Worm (Caenorhabditis elegans) whole organism, L4 larva: ENCODE measurements around the gene C16C10.13.
A peak's percentile ranks its signal among the peaks of the same experiment; 100 is the strongest.

ENCODE experiments used
- F44E2.7 ChIP-seq: fragments of 200-800 bp; sonication (Bioruptor generic); IDR thresholded peaks from 2 replicates; pipeline ENCODE4 v2.1.2; 2022; ENCODE audit warnings: missing genetic modification characterization, missing compliant biosample characterization
- R02D3.7 ChIP-seq: fragments of 150-350 bp; sonication (generic microtip); optimal IDR thresholded peaks from 3 replicates; lab custom pipeline; 2014; ENCODE audit warnings: missing biosample characterization, missing genetic modification characterization
- Y75B8A.6 ChIP-seq: fragments of 200-800 bp; sonication (Bioruptor generic); IDR thresholded peaks from 2 replicates; pipeline ENCODE4 v1.3.6; 2022; ENCODE audit warnings: missing genetic modification reagents, missing genetic modification characterization, missing compliant biosample characterization
- ZK337.2 ChIP-seq: fragments of 200-800 bp; sonication (Bioruptor generic); IDR thresholded peaks from 2 replicates; pipeline ENCODE4 v1.3.6; 2022; ENCODE audit warnings: missing genetic modification reagents, missing genetic modification characterization, missing compliant biosample characterization
- aha-1 ChIP-seq: fragments of 150-350 bp; peaks from one replicate; lab custom pipeline; 2014; ENCODE audit warnings: missing biosample characterization, missing genetic modification characterization
- attf-4 ChIP-seq: sonication (generic microtip); optimal IDR thresholded peaks from 3 replicates; lab custom pipeline; 2017; ENCODE audit warnings: missing biosample characterization, missing genetic modification characterization
- ceh-28 ChIP-seq: fragments of 150-350 bp; optimal IDR thresholded peaks from 2 replicates; lab custom pipeline; 2014; ENCODE audit warnings: missing biosample characterization, missing genetic modification reagents, missing genetic modification characterization
- ceh-44 ChIP-seq: fragments of 200-800 bp; sonication (Bioruptor generic); IDR thresholded peaks from 2 replicates; pipeline ENCODE4 v1.3.6; 2022; ENCODE audit warnings: missing genetic modification reagents, missing genetic modification characterization, missing compliant biosample characterization
- ctbp-1 ChIP-seq: fragments of 200-800 bp; sonication (Bioruptor generic); IDR thresholded peaks from 2 replicates; pipeline ENCODE4 v1.3.6; 2022; ENCODE audit warnings: missing genetic modification reagents, missing genetic modification characterization, missing compliant biosample characterization
- daf-16 ChIP-seq, 3 experiments: sonication (generic microtip); optimal IDR thresholded peaks; 2 replicates each; lab custom pipeline; 2016 to 2017; ENCODE audit warnings: missing genetic modification characterization in 3 of 3, missing genetic modification reagents in 3 of 3, mild to moderate bottlenecking in 2 of 3, missing compliant biosample characterization in 2 of 3, missing biosample characterization in 1 of 3, moderate library complexity in 1 of 3
- daf-19 ChIP-seq: fragments of 200-800 bp; sonication (Bioruptor generic); conservative IDR thresholded peaks from 2 replicates; pipeline ENCODE4 v1.3.6; 2022; ENCODE audit warnings: missing genetic modification characterization, missing compliant biosample characterization
- dmd-6 ChIP-seq: fragments of 200-800 bp; sonication (Bioruptor generic); IDR thresholded peaks from 2 replicates; pipeline ENCODE4 v1.3.6; 2022; ENCODE audit warnings: missing genetic modification reagents, missing genetic modification characterization, missing compliant biosample characterization
- dpl-1 ChIP-seq: fragments of 150-350 bp; optimal IDR thresholded peaks from 2 replicates; lab custom pipeline; 2014; ENCODE audit warnings: missing biosample characterization, missing genetic modification reagents, missing genetic modification characterization
- duxl-1 ChIP-seq: sonication (generic microtip); optimal IDR thresholded peaks from 2 replicates; lab custom pipeline; 2016; ENCODE audit warnings: mild to moderate bottlenecking, missing genetic modification characterization, moderate library complexity, missing compliant biosample characterization; ENCODE audit not compliant: poor library complexity
- dve-1 ChIP-seq: sonication (generic microtip); optimal IDR thresholded peaks from 2 replicates; lab custom pipeline; 2017; ENCODE audit warnings: antibody characterized with exemption, mild to moderate bottlenecking, missing genetic modification characterization, missing compliant biosample characterization; ENCODE audit not compliant: insufficient read depth
- egl-43 ChIP-seq: fragments of 200-800 bp; sonication (Bioruptor generic); IDR thresholded peaks from 2 replicates; pipeline ENCODE4 v1.3.6; 2022; ENCODE audit warnings: missing genetic modification reagents, missing genetic modification characterization, missing compliant biosample characterization
- hif-1 ChIP-seq, 2 experiments: sonication (generic microtip); optimal IDR thresholded peaks; 2 replicates each; lab custom pipeline; 2016 to 2017; ENCODE audit warnings: missing compliant biosample characterization in 2 of 2, missing genetic modification characterization in 2 of 2, missing genetic modification reagents in 2 of 2, missing genotype in 2 of 2, mild to moderate bottlenecking in 1 of 2
- hlh-11 ChIP-seq: fragments of 200-800 bp; sonication (Bioruptor generic); optimal IDR thresholded peaks from 2 replicates; lab custom pipeline; 2018; ENCODE audit warnings: mild to moderate bottlenecking, missing genetic modification characterization, missing compliant biosample characterization
- hmg-1.1 ChIP-seq: fragments of 200-800 bp; sonication (Bioruptor generic); IDR thresholded peaks from 2 replicates; pipeline ENCODE4 v1.3.6; 2022; ENCODE audit warnings: missing genetic modification reagents, missing genetic modification characterization, missing compliant biosample characterization
- jun-1 ChIP-seq: fragments of 150-350 bp; optimal IDR thresholded peaks from 2 replicates; lab custom pipeline; 2014; ENCODE audit warnings: missing biosample characterization, missing genetic modification reagents, missing genetic modification characterization
- lin-39 ChIP-seq: fragments of 150-350 bp; optimal IDR thresholded peaks from 2 replicates; lab custom pipeline; 2014; ENCODE audit warnings: missing biosample characterization, missing genetic modification reagents, missing genetic modification characterization
- lir-3 ChIP-seq: sonication (generic microtip); optimal IDR thresholded peaks from 2 replicates; lab custom pipeline; 2016; ENCODE audit warnings: mild to moderate bottlenecking, missing genetic modification characterization, missing compliant biosample characterization
- lsy-2 ChIP-seq, 2 experiments: fragments of 150-350 bp in 1 of 2; sonication (generic microtip) in 1 of 2; optimal IDR thresholded peaks; 2 replicates each; lab custom pipeline; 2014 to 2017; ENCODE audit warnings: missing biosample characterization in 2 of 2, missing genetic modification characterization in 2 of 2
- madf-9 ChIP-seq: fragments of 200-800 bp; sonication (Bioruptor generic); conservative IDR thresholded peaks from 2 replicates; pipeline ENCODE4 v1.3.6; 2022; ENCODE audit warnings: missing genetic modification reagents, missing genetic modification characterization, missing compliant biosample characterization
- mdt-29 ChIP-seq: fragments of 200-800 bp; sonication (Bioruptor generic); IDR thresholded peaks from 2 replicates; pipeline ENCODE4 v1.3.6; 2022; ENCODE audit warnings: missing genetic modification reagents, missing genetic modification characterization, missing compliant biosample characterization
- mes-2 ChIP-seq: sonication (generic microtip); optimal IDR thresholded peaks from 2 replicates; lab custom pipeline; 2016; ENCODE audit warnings: missing genotype, mild to moderate bottlenecking, missing genetic modification characterization, missing compliant biosample characterization; ENCODE audit not compliant: poor library complexity, severe bottlenecking
- mxl-3 ChIP-seq: fragments of 200-800 bp; sonication (Bioruptor generic); optimal IDR thresholded peaks from 2 replicates; lab custom pipeline; 2018; ENCODE audit warnings: mild to moderate bottlenecking, missing genetic modification characterization, missing compliant biosample characterization
- nhr-237 ChIP-seq: sonication (generic microtip); optimal IDR thresholded peaks from 2 replicates; lab custom pipeline; 2017; ENCODE audit warnings: missing biosample characterization, missing genetic modification characterization
- nhr-25 ChIP-seq: sonication (generic microtip); optimal IDR thresholded peaks from 2 replicates; lab custom pipeline; 2017; ENCODE audit warnings: missing genetic modification characterization, mild to moderate bottlenecking, missing compliant biosample characterization, antibody characterized with exemption, moderate library complexity, borderline replicate concordance; ENCODE audit not compliant: insufficient read depth
- nhr-28 ChIP-seq: fragments of 150-350 bp; optimal IDR thresholded peaks from 2 replicates; lab custom pipeline; 2014; ENCODE audit warnings: missing biosample characterization, missing genetic modification characterization
- nhr-42 ChIP-seq: fragments of 200-800 bp; sonication (Bioruptor generic); IDR thresholded peaks from 2 replicates; pipeline ENCODE4 v1.3.6; 2022; ENCODE audit warnings: missing genetic modification characterization, missing compliant biosample characterization
- nhr-48 ChIP-seq: sonication (generic microtip); optimal IDR thresholded peaks from 2 replicates; lab custom pipeline; 2016; ENCODE audit warnings: mild to moderate bottlenecking, missing genetic modification characterization, missing compliant biosample characterization
- nhr-76 ChIP-seq: fragments of 150-350 bp; optimal IDR thresholded peaks from 2 replicates; lab custom pipeline; 2014; ENCODE audit warnings: missing biosample characterization, missing genetic modification characterization
- pha-4 ChIP-seq, 2 experiments: fragments of 150-350 bp in 1 of 2; fragments of 200-800 bp in 1 of 2; sonication (Bioruptor generic) in 1 of 2; IDR thresholded peaks in 1 of 2; optimal IDR thresholded peaks in 1 of 2; 2 replicates each; pipeline versions ENCODE4 v1.3.6 to Lab custom; 2014 to 2022; ENCODE audit warnings: missing genetic modification characterization in 2 of 2, missing genetic modification reagents in 2 of 2, missing biosample characterization in 1 of 2, missing compliant biosample characterization in 1 of 2
- set-16 ChIP-seq: fragments of 200-800 bp; sonication (Bioruptor generic); IDR thresholded peaks from 2 replicates; pipeline ENCODE4 v1.3.6; 2022; ENCODE audit warnings: missing genetic modification reagents, missing genetic modification characterization, missing compliant biosample characterization
- spr-1 ChIP-seq: sonication (generic microtip); optimal IDR thresholded peaks from 2 replicates; lab custom pipeline; 2016; ENCODE audit warnings: mild to moderate bottlenecking, missing genetic modification characterization, missing compliant biosample characterization
- spr-3 ChIP-seq: fragments of 200-800 bp; sonication (Bioruptor generic); optimal IDR thresholded peaks from 2 replicates; lab custom pipeline; 2018; ENCODE audit warnings: mild to moderate bottlenecking, missing genetic modification characterization, missing compliant biosample characterization
- zag-1 ChIP-seq: fragments of 150-350 bp; optimal IDR thresholded peaks from 2 replicates; lab custom pipeline; 2014; ENCODE audit warnings: missing biosample characterization, missing genetic modification characterization
- zfp-2 ChIP-seq: sonication (generic microtip); optimal IDR thresholded peaks from 2 replicates; lab custom pipeline; 2016; ENCODE audit warnings: mild to moderate bottlenecking, missing genetic modification characterization, missing compliant biosample characterization
- ztf-11 ChIP-seq: fragments of 150-350 bp; optimal IDR thresholded peaks from 2 replicates; lab custom pipeline; 2014; ENCODE audit warnings: missing biosample characterization, missing genetic modification characterization

The C16C10.13 gene

ce11 chrIII:4193659-4194103 lies 17.4 kb downstream of the C16C10.13 start, which contains the start of gene xbp-1 (continued):
- peak; percentile 4 for TF ChIP-seq duxl-1 (tag; lab: Kevin White, UChicago)
- TF ChIP-seq hlh-11 (tag; lab: Kevin White, UChicago): peak; percentile 98
- TF ChIP-seq ctbp-1 (GFP tag; lab: Robert Waterston, UW): peak; percentile 75; the same call in 1 of the 2 replicates

DNA sequence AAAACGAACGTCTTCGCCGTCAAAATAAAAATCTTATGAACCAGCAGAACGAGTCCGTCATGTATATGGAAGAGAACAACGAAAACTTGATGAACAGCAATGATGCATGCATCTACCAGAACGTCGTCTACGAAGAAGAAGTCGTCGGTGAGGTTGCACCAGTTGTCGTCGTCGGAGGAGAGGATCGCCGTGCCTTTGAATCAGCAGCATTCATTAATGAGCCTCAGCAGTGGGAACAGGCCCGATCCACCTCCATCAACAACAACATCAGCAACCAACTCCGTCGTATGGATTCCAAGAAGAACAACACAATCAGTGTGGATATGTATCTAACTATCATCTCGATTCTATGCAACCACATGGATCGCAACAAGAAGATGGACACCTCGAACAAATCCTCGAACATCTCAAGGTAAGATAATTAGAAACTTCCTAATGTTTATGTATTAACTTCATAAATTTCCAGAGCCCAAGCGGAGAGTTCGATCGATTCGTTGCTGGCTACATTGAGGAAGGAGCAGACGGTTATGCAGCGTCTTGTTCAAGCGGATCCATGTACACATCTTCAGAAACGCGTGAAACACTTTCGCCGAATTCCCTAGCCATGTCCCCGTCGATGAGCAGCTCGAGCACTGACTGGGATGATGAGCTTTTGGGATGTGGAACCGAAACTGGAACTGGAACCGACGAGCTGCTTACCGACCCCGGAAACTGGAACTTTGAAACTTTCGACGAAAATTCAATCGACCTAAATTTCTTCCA lies 18.3 kb downstream of the C16C10.13 start:
- TF ChIP-seq aha-1: peak; percentile 97
- TF ChIP-seq ztf-11 (tag; lab: Kevin White, UChicago): no peak
- TF ChIP-seq ZK337.2 (GFP tag; lab: Robert Waterston, UW): 0 out of 2 replicates have a peak, but pooled peaks have one; percentile 35
- TF ChIP-seq egl-43 (GFP tag; lab: Robert Waterston, UW): peak; percentile 60
- 0 out of 2 replicates have a peak, but pooled peaks have one; percentile 14 for TF ChIP-seq pha-4 (GFP tag; IDR thresholded peaks at IDR 0.05; lab: Robert Waterston, UW)
- TF ChIP-seq pha-4 (tag; optimal IDR thresholded peaks at IDR 0.05; lab: Kevin White, UChicago): no peak
- TF ChIP-seq ctbp-1 (GFP tag; lab: Robert Waterston, UW): no peak
- TF ChIP-seq set-16: peak; percentile 25; the same call in 1 of the 2 replicates

DNA sequence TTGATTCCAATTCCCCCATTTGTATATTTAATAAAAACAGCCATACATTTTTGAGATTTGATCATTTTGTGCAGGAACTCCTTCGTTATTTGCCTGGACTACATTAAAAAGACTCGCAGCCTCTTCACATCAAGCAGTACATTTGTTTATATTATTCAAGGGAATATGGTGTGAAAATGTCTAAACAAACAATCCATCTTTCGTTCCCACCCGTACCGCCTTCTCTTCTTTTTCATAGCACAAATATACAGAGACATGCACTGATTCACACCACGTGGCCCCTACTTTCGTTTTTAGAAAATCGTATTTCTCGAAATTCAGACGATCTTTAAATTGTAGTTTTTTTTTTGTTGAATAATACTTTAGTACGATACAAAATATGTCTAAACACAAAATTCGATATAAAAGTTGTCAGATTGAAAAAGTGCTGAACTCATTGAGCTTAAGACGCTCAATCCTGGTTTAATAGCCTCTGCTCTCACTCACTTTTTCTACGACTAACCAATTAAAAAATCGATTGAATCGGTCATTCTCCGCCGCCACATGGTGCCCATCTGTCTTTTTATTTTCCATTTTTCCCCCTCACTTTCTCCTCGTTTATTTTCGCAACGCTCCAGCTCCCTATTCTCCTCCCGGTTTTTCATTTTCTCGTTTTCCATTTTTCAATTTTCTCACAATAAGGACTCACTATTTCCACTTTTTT lies 19.2 kb downstream of the C16C10.13 start:
- TF ChIP-seq ceh-28 (tag; lab: Kevin White, UChicago) (no peak), F44E2.7 (GFP tag; lab: Robert Waterston, UW) (peak; percentile 64; the same call in 1 of the 2 replicates), ceh-44 (no peak), pha-4 (GFP tag; IDR thresholded peaks at IDR 0.05; lab: Robert Waterston, UW) (peak; percentile 67; the same call in 1 of the 2 replicates), pha-4 (tag; optimal IDR thresholded peaks at IDR 0.05; lab: Kevin White, UChicago) (peak; percentile 7), spr-3 (GFP tag; lab: Kevin White, UChicago) (peak; percentile 72), attf-4 (tag; lab: Kevin White, UChicago) (peak; percentile 69), nhr-25 (tag; lab: Kevin White, UChicago) (no peak), hmg-1.1 (GFP tag; lab: Robert Waterston, UW) (peak; percentile 52), duxl-1 (tag; lab: Kevin White, UChicago) (peak; percentile 42), dve-1 (tag; lab: Kevin White, UChicago) (peak; percentile 88), spr-1 (tag; lab: Kevin White, UChicago) (peak; percentile 48), R02D3.7 (tag; lab: Kevin White, UChicago) (no peak), zfp-2 (tag; lab: Kevin White, UChicago) (no peak), nhr-48 (tag; lab: Kevin White, UChicago) (peak; percentile 23), dmd-6 (GFP tag; lab: Robert Waterston, UW) (peak; percentile 30; the same call in 1 of the 2 replicates), lir-3 (no peak), lin-39 (no peak), dpl-1 (GFP tag; lab: Kevin White, UChicago) (no peak), zag-1 (tag; lab: Kevin White, UChicago) (no peak), hif-1 (tag; optimal IDR thresholded peaks at IDR 0.05; lab: Kevin White, UChicago) (peak in 1 of 2 experiments; percentile 63), mes-2 (peak; percentile 80), hlh-11 (tag; lab: Kevin White, UChicago) (peak; percentile 48), nhr-76 (tag; lab: Kevin White, UChicago) (peak; percentile 16), madf-9 (GFP tag; lab: Robert Waterston, UW) (0 out of 2 replicates have a peak, but pooled peaks have one; percentile 16), daf-16 (GFP tag; optimal IDR thresholded peaks at IDR 0.05; lab: Kevin White, UChicago) (peak; percentile 33 to 62), daf-16 (tag; optimal IDR thresholded peaks at IDR 0.05; lab: Kevin White, UChicago) (peak; percentile 59), mxl-3 (GFP tag; lab: Kevin White, UChicago) (peak; percentile 43), mdt-29 (GFP tag; lab: Robert Waterston, UW) (0 out of 2 replicates have a peak, but pooled peaks have one; percentile 51), Y75B8A.6 (peak; percentile 56; the same call in 1 of the 2 replicates), jun-1 (tag; lab: Kevin White, UChicago) (peak; percentile 63), nhr-237 (no peak), lsy-2 (tag; optimal IDR thresholded peaks at IDR 0.05; lab: Kevin White, UChicago) (peak; percentile 10 to 81), nhr-28 (no peak), nhr-42 (GFP tag; lab: Robert Waterston, UW) (no peak), daf-19 (GFP tag; lab: Robert Waterston, UW) (peak; percentile 82)
